Worm (Caenorhabditis elegans) whole organism, L4/young adult: ENCODE measurements around the gene oac-56.

Source experiments
- W03F9.2 ChIP-seq: fragments of 150-350 bp; optimal IDR thresholded peaks from 2 replicates; lab custom pipeline; 2014; ENCODE audit warnings: missing biosample characterization, missing genetic modification characterization
- dao-5 ChIP-seq: sonication (generic microtip); optimal IDR thresholded peaks from 2 replicates; lab custom pipeline; 2016; ENCODE audit warnings: missing genotype, missing genetic modification characterization, moderate library complexity, missing compliant biosample characterization

ce11 chrIV:14387766-14388553 is 37.4 kb upstream of the oac-56 start:
- TF ChIP-seq W03F9.2, result no peak
- TF ChIP-seq dao-5 (tag; lab: Kevin White, UChicago), result no peak
